Worm (Caenorhabditis elegans): ENCODE measurements around the gene T28H10.1.
A peak's percentile ranks its signal among the peaks of the same experiment; 100 is the strongest.

The T28H10.1 gene

ce11 chrV:12503494-12503893, at the start of gene T28H10.1:
TSS of gene T28H10.1 (plus strand) at chrV:12503794.
- TF ChIP-seq nhr-12 (tag; optimal IDR thresholded peaks at IDR 0.05) (no peak), ets-5 (GFP tag; IDR thresholded peaks at IDR 0.05) (no peak), alr-1 (tag; optimal IDR thresholded peaks at IDR 0.05; ENCODE audit: borderline replicate concordance) (no peak), lin-15B (tag; optimal IDR thresholded peaks at IDR 0.05) (no peak)

ce11 chrV:12455695-12456094, 47.9 kb upstream of the T28H10.1 start:
- TF ChIP-seq lin-13 (GFP tag; optimal IDR thresholded peaks at IDR 0.05) (no peak), hpl-2 (GFP tag; optimal IDR thresholded peaks at IDR 0.05) (no peak), unc-130 (tag; optimal IDR thresholded peaks at IDR 0.05) (no peak), ceh-63 (GFP tag; optimal IDR thresholded peaks at IDR 0.05) (no peak), fkh-10 (GFP tag; optimal IDR thresholded peaks at IDR 0.05) (peak; percentile 3), nhr-20 (tag; optimal IDR thresholded peaks at IDR 0.05) (no peak), lin-14 (GFP tag; optimal IDR thresholded peaks at IDR 0.05) (peak; percentile 45), nhr-85 (tag) (no peak), mab-9 (GFP tag; IDR thresholded peaks at IDR 0.05) (no peak), blmp-1 (tag; optimal IDR thresholded peaks at IDR 0.05) (no peak), nhr-19 (GFP tag; conservative IDR thresholded peaks at IDR 0.05) (no peak), nhr-47 (tag; optimal IDR thresholded peaks at IDR 0.05) (no peak), tbx-2 (tag; optimal IDR thresholded peaks at IDR 0.05) (no peak), elt-2 (tag; optimal IDR thresholded peaks at IDR 0.05) (no peak), ceh-90 (tag; optimal IDR thresholded peaks at IDR 0.05) (no peak), fos-1 (tag; optimal IDR thresholded peaks at IDR 0.05) (no peak), unc-98 (GFP tag; IDR thresholded peaks at IDR 0.05) (no peak), ceh-82 (tag; optimal IDR thresholded peaks at IDR 0.05) (peak in 1 of 3 experiments; percentile 19), sox-4 (tag; optimal IDR thresholded peaks at IDR 0.05) (no peak), jun-1 (tag; optimal IDR thresholded peaks at IDR 0.05) (no peak), rnt-1 (tag; optimal IDR thresholded peaks at IDR 0.05) (no peak), lir-3 (tag; optimal IDR thresholded peaks at IDR 0.05; ENCODE audit: poor library complexity) (no peak), dpl-1 (GFP tag; optimal IDR thresholded peaks at IDR 0.05) (peak in 1 of 3 experiments; percentile 0), mdl-1 (tag; optimal IDR thresholded peaks at IDR 0.05) (no peak), xbp-1 (tag; optimal IDR thresholded peaks at IDR 0.05) (no peak), ceh-88 (GFP tag; IDR thresholded peaks at IDR 0.05) (no peak), dsc-1 (tag; optimal IDR thresholded peaks at IDR 0.05) (no peak), nhr-90 (tag; optimal IDR thresholded peaks at IDR 0.05; ENCODE audit: poor library complexity) (no peak), nhr-11 (tag; optimal IDR thresholded peaks at IDR 0.05) (no peak), mep-1 (tag; optimal IDR thresholded peaks at IDR 0.05) (no peak)

ce11 chrV:12460583-12460982, 43.0 kb upstream of the T28H10.1 start:
- TF ChIP-seq ceh-88 (GFP tag; IDR thresholded peaks at IDR 0.05) (no peak), nhr-12 (tag; optimal IDR thresholded peaks at IDR 0.05) (no peak), efl-1 (optimal IDR thresholded peaks at IDR 0.05) (no peak), efl-1 (GFP tag; optimal IDR thresholded peaks at IDR 0.05 in 1 of 2) (peak in 1 of 2 experiments; percentile 37), dsc-1 (tag; optimal IDR thresholded peaks at IDR 0.05) (no peak), nhr-20 (tag; optimal IDR thresholded peaks at IDR 0.05) (no peak), fkh-8 (tag; optimal IDR thresholded peaks at IDR 0.05) (no peak)

ce11 chrV:12462908-12463307, 40.7 kb upstream of the T28H10.1 start, which contains the start of gene egl-10:
TSS of gene egl-10 (minus strand) at chrV:12463008.
- TF ChIP-seq lin-14 (GFP tag; optimal IDR thresholded peaks at IDR 0.05): peak; percentile 6
- peak; percentile 19 to 29 for TF ChIP-seq efl-1 (optimal IDR thresholded peaks at IDR 0.05)
- peak in 1 of 2 experiments; percentile 65 for TF ChIP-seq efl-1 (GFP tag; optimal IDR thresholded peaks at IDR 0.05 in 1 of 2)
- no peak for TF ChIP-seq pag-3 (tag; optimal IDR thresholded peaks at IDR 0.05; ENCODE audit: borderline replicate concordance, insufficient read depth)
- TF ChIP-seq tbx-2 (tag; optimal IDR thresholded peaks at IDR 0.05): no peak
- TF ChIP-seq lsy-2 (tag; optimal IDR thresholded peaks at IDR 0.05): peak in 1 of 2 experiments; percentile 10
- TF ChIP-seq lin-35 (GFP tag; optimal IDR thresholded peaks at IDR 0.05): peak in 1 of 2 experiments; percentile 4
- no peak for TF ChIP-seq snu-23 (GFP tag; optimal IDR thresholded peaks at IDR 0.05)

All from whole organism, L1 larva.